Worm (Caenorhabditis elegans) whole organism, late embryonic: ENCODE measurements around the gene T12A7.6.

Source experiments
- F13H6.1 ChIP-seq: sonication (generic microtip); optimal IDR thresholded peaks from 2 replicates; lab custom pipeline; 2016; ENCODE audit warnings: missing genetic modification characterization, missing compliant biosample characterization
- T23F11.4 ChIP-seq: fragments of 200-800 bp; sonication (Bioruptor generic); optimal IDR thresholded peaks from 2 replicates; lab custom pipeline; 2018; ENCODE audit warnings: mild to moderate bottlenecking, missing genetic modification characterization, missing compliant biosample characterization
- Y22D7AL.16 ChIP-seq: sonication (generic microtip); optimal IDR thresholded peaks from 2 replicates; lab custom pipeline; 2016; ENCODE audit warnings: missing genetic modification characterization, missing compliant biosample characterization
- ahr-1 ChIP-seq: sonication (generic microtip); optimal IDR thresholded peaks from 2 replicates; lab custom pipeline; 2016; ENCODE audit warnings: missing genetic modification characterization, missing compliant biosample characterization
- ama-1 ChIP-seq: fragments of 150-350 bp; optimal IDR thresholded peaks from 2 replicates; lab custom pipeline; 2014
- ceh-18 ChIP-seq: sonication (generic microtip); optimal IDR thresholded peaks from 2 replicates; lab custom pipeline; 2016; ENCODE audit warnings: missing genetic modification characterization, missing compliant biosample characterization
- ceh-22 ChIP-seq: sonication (generic microtip); optimal IDR thresholded peaks from 2 replicates; lab custom pipeline; 2017; ENCODE audit warnings: missing biosample characterization, missing genetic modification characterization
- ceh-24 ChIP-seq: sonication (generic microtip); optimal IDR thresholded peaks from 2 replicates; lab custom pipeline; 2016; ENCODE audit warnings: mild to moderate bottlenecking, missing genetic modification characterization, missing compliant biosample characterization
- ceh-30 ChIP-seq: fragments of 150-350 bp; optimal IDR thresholded peaks from 2 replicates; lab custom pipeline; 2014; ENCODE audit warnings: missing biosample characterization, missing genetic modification characterization
- ceh-31 ChIP-seq: sonication (generic microtip); optimal IDR thresholded peaks from 2 replicates; lab custom pipeline; 2016; ENCODE audit warnings: missing genetic modification characterization, missing compliant biosample characterization
- ceh-34 ChIP-seq: sonication (generic microtip); optimal IDR thresholded peaks from 2 replicates; lab custom pipeline; 2016; ENCODE audit warnings: mild to moderate bottlenecking, missing genetic modification characterization, missing compliant biosample characterization
- ceh-48 ChIP-seq: sonication (generic microtip); optimal IDR thresholded peaks from 2 replicates; lab custom pipeline; 2016; ENCODE audit warnings: missing genetic modification characterization, inconsistent platforms, missing compliant biosample characterization
- ceh-9 ChIP-seq: sonication (generic microtip); optimal IDR thresholded peaks from 2 replicates; lab custom pipeline; 2016; ENCODE audit warnings: mild to moderate bottlenecking, missing genetic modification characterization, inconsistent platforms, missing compliant biosample characterization
- dmd-4 ChIP-seq: sonication (generic microtip); optimal IDR thresholded peaks from 2 replicates; lab custom pipeline; 2016; ENCODE audit warnings: borderline replicate concordance, missing genetic modification characterization, missing compliant biosample characterization
- dve-1 ChIP-seq: sonication (generic microtip); optimal IDR thresholded peaks from 2 replicates; lab custom pipeline; 2017; ENCODE audit warnings: antibody characterized with exemption, mild to moderate bottlenecking, missing genetic modification characterization, missing compliant biosample characterization
- elt-2 ChIP-seq: sonication (generic microtip); optimal IDR thresholded peaks from 2 replicates; lab custom pipeline; 2016; ENCODE audit warnings: missing genetic modification reagents, missing genetic modification characterization, missing compliant biosample characterization
- elt-4 ChIP-seq: sonication (generic microtip); optimal IDR thresholded peaks from 2 replicates; lab custom pipeline; 2016; ENCODE audit warnings: missing genetic modification characterization, missing compliant biosample characterization
- ets-4 ChIP-seq: sonication (generic microtip); optimal IDR thresholded peaks from 2 replicates; lab custom pipeline; 2016; ENCODE audit warnings: missing genetic modification characterization, missing compliant biosample characterization
- eyg-1 ChIP-seq: sonication (generic microtip); optimal IDR thresholded peaks from 2 replicates; lab custom pipeline; 2016; ENCODE audit warnings: missing genotype, missing genetic modification characterization, missing compliant biosample characterization
- fax-1 ChIP-seq: sonication (generic microtip); optimal IDR thresholded peaks from 2 replicates; lab custom pipeline; 2016; ENCODE audit warnings: missing genotype, missing genetic modification characterization, missing compliant biosample characterization
- hlh-6 ChIP-seq: sonication (generic microtip); optimal IDR thresholded peaks from 2 replicates; lab custom pipeline; 2016; ENCODE audit warnings: missing genotype, missing genetic modification characterization, missing compliant biosample characterization
- hlh-8 ChIP-seq: sonication (generic microtip); optimal IDR thresholded peaks from 2 replicates; lab custom pipeline; 2016; ENCODE audit warnings: missing genotype, missing genetic modification characterization, missing compliant biosample characterization
- lin-11 ChIP-seq: fragments of 200-800 bp; sonication (Bioruptor generic); optimal IDR thresholded peaks from 2 replicates; lab custom pipeline; 2018; ENCODE audit warnings: mild to moderate bottlenecking, missing genetic modification characterization, missing compliant biosample characterization
- madf-2 ChIP-seq: sonication (generic microtip); optimal IDR thresholded peaks from 2 replicates; lab custom pipeline; 2017; ENCODE audit warnings: missing genetic modification characterization, missing compliant biosample characterization
- mec-3 ChIP-seq: sonication (generic microtip); optimal IDR thresholded peaks from 2 replicates; lab custom pipeline; 2016; ENCODE audit warnings: borderline replicate concordance, missing genetic modification characterization, missing compliant biosample characterization
- nfya-1 ChIP-seq: sonication (generic microtip); optimal IDR thresholded peaks from 2 replicates; lab custom pipeline; 2017; ENCODE audit warnings: missing genetic modification characterization, mild to moderate bottlenecking, missing compliant biosample characterization, antibody characterized with exemption, moderate library complexity
- odd-2 ChIP-seq: sonication (generic microtip); optimal IDR thresholded peaks from 2 replicates; lab custom pipeline; 2017; ENCODE audit warnings: antibody characterized with exemption, mild to moderate bottlenecking, missing genetic modification characterization, missing compliant biosample characterization
- pax-1 ChIP-seq: fragments of 150-350 bp; optimal IDR thresholded peaks from 2 replicates; lab custom pipeline; 2014; ENCODE audit warnings: missing biosample characterization, missing genetic modification characterization
- pha-4 ChIP-seq: fragments of 150-350 bp; optimal IDR thresholded peaks from 2 replicates; lab custom pipeline; 2018; ENCODE audit warnings: missing biosample characterization, missing genetic modification reagents, missing genetic modification characterization
- pqm-1 ChIP-seq: sonication (generic microtip); optimal IDR thresholded peaks from 2 replicates; lab custom pipeline; 2016; ENCODE audit warnings: missing genetic modification characterization, missing compliant biosample characterization
- ref-2 ChIP-seq: sonication (generic microtip); optimal IDR thresholded peaks from 2 replicates; lab custom pipeline; 2016; ENCODE audit warnings: missing genetic modification characterization, missing compliant biosample characterization
- rnt-1 ChIP-seq: sonication (generic microtip); optimal IDR thresholded peaks from 2 replicates; lab custom pipeline; 2016; ENCODE audit warnings: missing genetic modification characterization, missing compliant biosample characterization
- sdc-2 ChIP-seq: sonication (generic microtip); optimal IDR thresholded peaks from 2 replicates; lab custom pipeline; 2016; ENCODE audit warnings: missing genotype, missing genetic modification characterization, missing compliant biosample characterization
- sox-2 ChIP-seq: fragments of 200-800 bp; sonication (Bioruptor generic); IDR thresholded peaks from 2 replicates; pipeline ENCODE4 v1.3.6; 2022; ENCODE audit warnings: missing genetic modification reagents, missing genetic modification characterization, missing compliant biosample characterization
- sox-4 ChIP-seq: sonication (generic microtip); optimal IDR thresholded peaks from 2 replicates; lab custom pipeline; 2017; ENCODE audit warnings: mild to moderate bottlenecking, missing genetic modification characterization, inconsistent platforms, missing compliant biosample characterization
- tbx-2 ChIP-seq: sonication (generic microtip); optimal IDR thresholded peaks from 2 replicates; lab custom pipeline; 2016; ENCODE audit warnings: missing genetic modification characterization, missing compliant biosample characterization
- ttx-3 ChIP-seq: sonication (generic microtip); optimal IDR thresholded peaks from 2 replicates; lab custom pipeline; 2016; ENCODE audit warnings: missing genetic modification reagents, missing genetic modification characterization, missing compliant biosample characterization
- unc-3 ChIP-seq, 2 experiments: fragments of 200-800 bp in 1 of 2; sonication (Bioruptor generic) in 1 of 2; sonication (generic microtip) in 1 of 2; conservative IDR thresholded peaks in 1 of 2; optimal IDR thresholded peaks in 1 of 2; 2 replicates each; pipeline versions ENCODE4 v1.3.6 to Lab custom; 2016 to 2022; ENCODE audit warnings: missing compliant biosample characterization in 2 of 2, missing genetic modification characterization in 2 of 2, missing genetic modification reagents in 1 of 2
- unc-42 ChIP-seq: sonication (generic microtip); optimal IDR thresholded peaks from 2 replicates; lab custom pipeline; 2016; ENCODE audit warnings: missing genotype, missing genetic modification characterization, missing compliant biosample characterization
- unc-55 ChIP-seq: sonication (generic microtip); optimal IDR thresholded peaks from 2 replicates; lab custom pipeline; 2017; ENCODE audit warnings: missing biosample characterization, missing genetic modification reagents, missing genetic modification characterization
- unc-86 ChIP-seq: sonication (generic microtip); optimal IDR thresholded peaks from 2 replicates; lab custom pipeline; 2016; ENCODE audit warnings: missing genetic modification characterization, missing compliant biosample characterization
- zip-5 ChIP-seq: sonication (generic microtip); optimal IDR thresholded peaks from 2 replicates; lab custom pipeline; 2016; ENCODE audit warnings: missing genetic modification characterization, missing compliant biosample characterization

T12A7.6 gene

DNA sequence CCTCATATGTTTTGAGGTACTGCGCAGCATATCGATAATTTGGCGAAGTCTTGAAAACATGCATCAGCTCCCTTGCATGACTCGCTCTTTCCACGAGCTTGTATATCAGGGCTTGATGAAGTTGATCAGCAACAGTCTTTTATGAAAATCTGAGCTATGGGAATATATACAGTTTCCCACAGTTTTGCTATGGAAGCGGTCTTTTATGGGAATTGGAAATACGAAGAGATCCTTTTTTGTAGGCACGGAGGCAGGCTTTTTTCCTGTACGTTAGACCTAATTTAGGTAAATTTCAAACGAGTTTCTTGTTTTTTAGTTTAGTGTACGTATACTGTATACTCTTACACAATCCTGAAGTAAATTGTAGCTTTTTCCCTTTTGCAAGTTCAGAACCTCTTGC lies 6.9 kb downstream of the T12A7.6 start, which contains the start of gene T12A7.9:
TSS of gene T12A7.9 (minus strand) at position 101 of the 400 bp plus-strand sequence.
- no peak for TF ChIP-seq tbx-2 (tag; lab: Kevin White, UChicago)
- no peak for TF ChIP-seq elt-4 (tag; lab: Kevin White, UChicago)
- no peak for TF ChIP-seq lin-11 (tag; lab: Kevin White, UChicago)
- TF ChIP-seq unc-3 (GFP tag; conservative IDR thresholded peaks at IDR 0.05; lab: Robert Waterston, UW) = no peak
- TF ChIP-seq unc-3 (tag; optimal IDR thresholded peaks at IDR 0.05; lab: Kevin White, UChicago) = no peak
- TF ChIP-seq ceh-24 (tag; lab: Kevin White, UChicago) = no peak
- TF ChIP-seq pax-1 (tag; lab: Kevin White, UChicago) = no peak
- TF ChIP-seq sox-4 (tag; lab: Kevin White, UChicago) = no peak
- TF ChIP-seq hlh-6 (tag; lab: Kevin White, UChicago) = no peak
- TF ChIP-seq unc-55 (GFP tag; lab: Kevin White, UChicago) = no peak
- no peak for TF ChIP-seq sox-2 (GFP tag; lab: Robert Waterston, UW)

ce11 chrIV:11759852-11760251 lies 10.8 kb downstream of the T12A7.6 start:
- TF ChIP-seq odd-2 (tag; lab: Kevin White, UChicago) (no peak), ceh-48 (tag; lab: Kevin White, UChicago) (no peak), ceh-31 (tag; lab: Kevin White, UChicago) (no peak), ceh-22 (tag; lab: Kevin White, UChicago) (no peak), dve-1 (tag; lab: Kevin White, UChicago) (no peak), ahr-1 (tag; lab: Kevin White, UChicago) (no peak), fax-1 (tag; lab: Kevin White, UChicago) (no peak), sdc-2 (tag; lab: Kevin White, UChicago) (no peak), pha-4 (tag; lab: Kevin White, UChicago) (no peak), ama-1 (lab: Kevin White, UChicago) (no peak), unc-55 (GFP tag; lab: Kevin White, UChicago) (no peak), madf-2 (no peak), ttx-3 (tag; lab: Kevin White, UChicago) (no peak), nfya-1 (no peak), ref-2 (tag; lab: Kevin White, UChicago) (no peak), ceh-18 (tag; lab: Kevin White, UChicago) (no peak), rnt-1 (tag; lab: Kevin White, UChicago) (no peak), unc-3 (GFP tag; conservative IDR thresholded peaks at IDR 0.05; lab: Robert Waterston, UW) (no peak), unc-3 (tag; optimal IDR thresholded peaks at IDR 0.05; lab: Kevin White, UChicago) (no peak), pax-1 (tag; lab: Kevin White, UChicago) (no peak), hlh-6 (tag; lab: Kevin White, UChicago) (no peak)

- TF ChIP-seq tbx-2 (tag; lab: Kevin White, UChicago) = peak; percentile 22
- peak; percentile 24 for TF ChIP-seq ceh-18 (tag; lab: Kevin White, UChicago)
- peak; percentile 2 for TF ChIP-seq ref-2 (tag; lab: Kevin White, UChicago)
- no peak for TF ChIP-seq ets-4 (tag; lab: Kevin White, UChicago)
- TF ChIP-seq elt-2 = peak; percentile 75
- peak; percentile 4 for TF ChIP-seq unc-42 (tag; lab: Kevin White, UChicago)
- TF ChIP-seq mec-3 (tag; lab: Kevin White, UChicago) = no peak
- TF ChIP-seq T23F11.4 (GFP tag; lab: Kevin White, UChicago) = no peak
Observed at ce11 chrIV:11760700-11761459, 11.9 kb downstream of the T12A7.6 start, which contains the start of gene T12A7.2. T12A7.2 (minus strand) TSS chrIV:11761111.

DNA sequence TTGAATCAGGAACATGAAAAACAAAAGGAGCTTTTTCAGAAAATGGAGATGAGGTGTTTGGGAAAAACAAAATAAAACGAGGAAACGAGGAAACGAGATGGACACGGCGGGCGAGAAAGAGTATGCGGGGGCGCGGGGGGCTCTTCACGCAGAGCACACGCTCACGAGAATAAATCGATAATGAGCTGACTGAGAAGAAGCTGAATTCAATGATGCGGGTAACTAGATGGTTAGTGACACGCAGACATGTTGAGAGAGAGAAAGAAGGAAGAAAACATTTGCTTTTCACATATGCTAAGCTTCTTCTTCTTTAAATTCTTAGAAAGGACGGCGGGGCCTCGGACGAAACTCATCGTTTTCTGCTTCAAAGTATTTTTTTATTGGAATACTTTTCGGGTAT lies 16.5 kb downstream of the T12A7.6 start:
- TF ChIP-seq ttx-3 (tag; lab: Kevin White, UChicago) (no peak), nfya-1 (peak; percentile 47), eyg-1 (tag; lab: Kevin White, UChicago) (no peak), hlh-6 (tag; lab: Kevin White, UChicago) (no peak), hlh-8 (tag; lab: Kevin White, UChicago) (no peak), ceh-30 (tag; lab: Kevin White, UChicago) (no peak), F13H6.1 (tag; lab: Kevin White, UChicago) (no peak), ceh-9 (no peak), pqm-1 (tag; lab: Kevin White, UChicago) (no peak), unc-42 (tag; lab: Kevin White, UChicago) (peak; percentile 92), dve-1 (tag; lab: Kevin White, UChicago) (no peak), madf-2 (no peak), unc-86 (peak; percentile 3), tbx-2 (tag; lab: Kevin White, UChicago) (peak; percentile 51), Y22D7AL.16 (tag; lab: Kevin White, UChicago) (no peak), ceh-18 (tag; lab: Kevin White, UChicago) (peak; percentile 47), ceh-34 (tag; lab: Kevin White, UChicago) (peak; percentile 29), zip-5 (tag; lab: Kevin White, UChicago) (no peak), pha-4 (tag; lab: Kevin White, UChicago) (no peak), sox-2 (GFP tag; lab: Robert Waterston, UW) (no peak), ceh-31 (tag; lab: Kevin White, UChicago) (peak; percentile 68), pax-1 (tag; lab: Kevin White, UChicago) (no peak), ceh-48 (tag; lab: Kevin White, UChicago) (peak; percentile 95), dmd-4 (tag; lab: Kevin White, UChicago) (no peak)
